Worm (Caenorhabditis elegans): Measurements from ENCODE around the gene R01H10.4.
"Not testable (repeated sequence)": the region's sequence is repeated elsewhere in the genome, so short reads cannot be mapped to it uniquely, and the experiment has no call there.

R01H10.4 gene

DNA sequence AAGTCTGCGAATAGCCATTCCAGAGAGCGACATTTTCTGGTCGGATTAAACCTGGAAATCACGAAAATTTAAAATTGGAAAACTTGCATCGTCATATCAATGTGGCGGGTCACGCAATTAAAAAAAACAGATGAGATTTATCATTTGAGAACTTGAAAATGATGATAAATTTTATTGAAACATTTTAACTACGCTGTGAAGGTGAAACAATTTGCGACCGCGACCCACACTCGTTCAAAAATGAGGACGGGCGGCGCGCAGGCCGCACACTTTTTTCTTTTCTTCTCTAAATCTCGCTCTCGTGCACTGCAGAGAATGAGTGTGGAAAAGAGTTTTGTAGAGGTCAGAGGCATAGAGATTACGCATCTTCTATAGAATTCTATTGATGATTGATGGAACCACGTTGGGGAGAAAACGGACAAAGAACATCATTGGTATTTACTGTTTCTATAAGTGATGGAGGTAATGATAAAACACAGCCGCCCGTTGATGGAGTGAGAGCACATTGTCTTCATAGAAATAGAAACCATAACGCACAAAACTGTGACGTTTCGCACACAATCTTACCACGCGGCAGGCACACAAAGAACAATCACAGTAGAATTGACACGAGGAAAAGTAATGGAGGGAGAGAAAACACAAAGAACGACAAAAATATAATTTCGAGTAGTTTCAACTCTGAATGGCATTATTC lies 37.9 kb upstream of the R01H10.4 start, which contains the start of gene cts-1:
Gene cts-1 (minus strand): TSS at position 51 of the 694 bp plus-strand sequence.
- TF ChIP-seq ref-2 (tag; optimal IDR thresholded peaks at IDR 0.05) (no peak), F13H6.1 (tag; optimal IDR thresholded peaks at IDR 0.05) (peak; percentile 21), unc-55 (GFP tag; optimal IDR thresholded peaks at IDR 0.05) (peak; percentile 10), hlh-30 (tag; optimal IDR thresholded peaks at IDR 0.05; ENCODE audit: insufficient read depth) (peak; percentile 3), nfya-1 (tag; optimal IDR thresholded peaks at IDR 0.05) (peak; percentile 60), unc-86 (tag; optimal IDR thresholded peaks at IDR 0.05) (no peak), rnt-1 (tag; optimal IDR thresholded peaks at IDR 0.05) (peak; percentile 56), dmd-4 (tag; optimal IDR thresholded peaks at IDR 0.05; ENCODE audit: borderline replicate concordance) (no peak), ceh-18 (tag; optimal IDR thresholded peaks at IDR 0.05) (peak; percentile 72), ceh-9 (tag; optimal IDR thresholded peaks at IDR 0.05) (no peak), tbx-2 (tag; optimal IDR thresholded peaks at IDR 0.05) (peak; percentile 74), pqm-1 (tag; optimal IDR thresholded peaks at IDR 0.05) (peak; percentile 50), dve-1 (tag; optimal IDR thresholded peaks at IDR 0.05) (peak; percentile 48), elt-2 (tag; optimal IDR thresholded peaks at IDR 0.05) (peak; percentile 49)

DNA sequence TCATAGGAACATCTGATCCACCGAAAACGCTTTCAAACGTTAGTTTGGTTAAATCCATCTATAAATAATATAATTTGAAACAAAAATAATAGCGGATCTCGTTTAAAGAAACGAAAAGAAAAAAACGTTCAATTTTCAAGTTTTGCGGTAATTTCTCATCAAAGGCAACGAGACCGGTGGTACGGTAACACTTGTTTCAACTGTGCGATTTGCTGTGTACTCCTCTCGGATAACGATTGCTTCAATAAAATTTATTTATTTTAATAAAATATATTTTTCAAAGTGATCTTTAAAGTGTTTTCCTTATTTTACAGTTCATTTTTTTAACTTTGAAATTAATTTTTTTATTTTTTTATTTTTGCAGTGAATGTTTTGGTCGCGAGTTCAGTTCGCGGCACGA lies 36.0 kb upstream of the R01H10.4 start, which contains the start of the genes rde-4 and cox-14:
Gene rde-4 (minus strand): TSS at position 60 of the 400 bp plus-strand sequence.
Gene cox-14 (plus strand): TSS at position 356 of the 400 bp plus-strand sequence.
- no peak for TF ChIP-seq fkh-10 (GFP tag; optimal IDR thresholded peaks at IDR 0.05)
- peak; percentile 31 for TF ChIP-seq ceh-31 (tag; optimal IDR thresholded peaks at IDR 0.05)
- no peak for TF ChIP-seq madf-2 (tag; optimal IDR thresholded peaks at IDR 0.05)
- TF ChIP-seq hlh-30 (tag; optimal IDR thresholded peaks at IDR 0.05; ENCODE audit: insufficient read depth): no peak
- no peak for TF ChIP-seq npax-4 (tag; optimal IDR thresholded peaks at IDR 0.05)
- TF ChIP-seq eyg-1 (tag; optimal IDR thresholded peaks at IDR 0.05): no peak
- no peak for TF ChIP-seq nhr-232 (tag; optimal IDR thresholded peaks at IDR 0.05)
- TF ChIP-seq unc-3 (GFP tag; conservative IDR thresholded peaks at IDR 0.05): no peak
- TF ChIP-seq unc-3 (tag; optimal IDR thresholded peaks at IDR 0.05): no peak
- peak; percentile 5 for TF ChIP-seq elt-2 (tag; optimal IDR thresholded peaks at IDR 0.05)
- TF ChIP-seq unc-42 (tag; optimal IDR thresholded peaks at IDR 0.05): peak; percentile 37
- TF ChIP-seq nfya-1 (tag; optimal IDR thresholded peaks at IDR 0.05): peak; percentile 77
- no peak for TF ChIP-seq fax-1 (tag; optimal IDR thresholded peaks at IDR 0.05)

DNA sequence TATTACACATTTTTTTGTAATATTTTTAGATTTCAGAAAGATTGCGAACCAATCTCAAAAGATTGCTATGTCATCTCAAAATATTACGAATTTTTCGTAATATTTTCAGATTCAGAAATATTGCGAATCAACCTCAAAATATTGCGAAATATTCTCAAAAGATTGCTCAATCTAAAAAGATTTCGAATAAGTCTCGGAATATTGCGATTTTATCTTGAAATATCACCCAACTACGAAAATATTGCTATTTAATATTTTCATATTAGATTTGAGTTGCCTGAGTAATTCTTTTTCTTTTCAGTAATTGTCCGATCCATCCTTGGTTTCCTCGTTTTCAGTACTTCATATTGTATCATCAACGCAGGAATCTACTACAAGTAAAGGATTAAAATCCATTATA lies 32.8 kb upstream of the R01H10.4 start, which contains the start of gene Y70G10A.4:
Gene Y70G10A.4 (plus strand): TSS at position 301 of the 400 bp plus-strand sequence.
- TF ChIP-seq ceh-19 (GFP tag; optimal IDR thresholded peaks at IDR 0.05); ceh-18 (tag; optimal IDR thresholded peaks at IDR 0.05); ceh-45 (GFP tag; IDR thresholded peaks at IDR 0.05): not testable (repeated sequence)

DNA sequence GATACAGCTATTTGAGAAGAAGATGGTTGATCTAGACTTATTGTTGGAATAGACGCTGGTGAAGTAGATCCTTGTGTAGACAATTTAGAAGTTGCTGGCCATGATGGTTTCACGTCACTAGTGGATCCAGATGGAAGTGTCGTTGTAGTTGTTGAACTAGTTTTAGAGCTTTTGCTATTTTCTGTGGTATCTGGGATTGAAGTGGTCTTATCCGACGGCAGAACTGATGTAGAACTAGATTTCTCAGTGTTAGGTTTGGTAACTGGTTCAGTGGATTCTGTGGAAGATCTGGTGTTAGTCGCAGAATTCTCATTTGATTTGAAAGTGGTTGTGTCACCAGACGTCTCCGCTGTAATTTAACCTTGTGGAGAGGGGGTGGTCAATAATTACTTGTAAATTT lies 23.0 kb upstream of the R01H10.4 start:
- no peak for TF ChIP-seq F13H6.1 (tag; optimal IDR thresholded peaks at IDR 0.05)
- no peak for TF ChIP-seq pqm-1 (tag; optimal IDR thresholded peaks at IDR 0.05)
- TF ChIP-seq nfya-1 (tag; optimal IDR thresholded peaks at IDR 0.05): no peak
- TF ChIP-seq unc-86 (tag; optimal IDR thresholded peaks at IDR 0.05): no peak
- TF ChIP-seq hlh-13 (GFP tag; optimal IDR thresholded peaks at IDR 0.05): no peak
- TF ChIP-seq tbx-7 (tag; optimal IDR thresholded peaks at IDR 0.05): no peak
- no peak for TF ChIP-seq pag-3 (tag; optimal IDR thresholded peaks at IDR 0.05; ENCODE audit: borderline replicate concordance)

DNA sequence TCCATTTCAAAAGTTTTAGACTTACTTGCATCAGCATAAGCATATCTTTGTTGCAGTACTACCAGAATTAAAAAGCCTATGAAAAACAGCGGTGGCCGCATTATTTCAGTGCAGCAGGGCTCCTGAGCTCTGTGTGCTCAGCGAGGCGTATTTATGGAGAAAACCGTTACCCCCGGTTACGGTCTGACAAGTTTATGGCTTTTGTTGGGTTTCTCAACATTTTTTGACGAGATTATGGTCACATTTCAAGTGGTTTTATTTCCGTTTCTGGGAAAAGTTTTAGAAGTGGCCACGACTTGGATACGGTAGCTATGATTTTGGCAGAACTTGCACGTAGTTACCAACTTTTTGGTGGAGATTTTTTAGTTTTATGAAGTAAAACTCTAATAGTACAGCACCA lies 20.6 kb upstream of the R01H10.4 start, which contains the start of gene paml-1:
Gene paml-1 (minus strand): TSS at position 101 of the 400 bp plus-strand sequence.
- TF ChIP-seq fkh-6 (tag; optimal IDR thresholded peaks at IDR 0.05): no peak
- TF ChIP-seq fkh-10 (GFP tag; optimal IDR thresholded peaks at IDR 0.05): no peak
- no peak for TF ChIP-seq pax-1 (tag; optimal IDR thresholded peaks at IDR 0.05)
- no peak for TF ChIP-seq ceh-6 (GFP tag; optimal IDR thresholded peaks at IDR 0.05)
- no peak for TF ChIP-seq C08G9.2 (tag; optimal IDR thresholded peaks at IDR 0.05)
- TF ChIP-seq ceh-19 (GFP tag; optimal IDR thresholded peaks at IDR 0.05): no peak
- no peak for TF ChIP-seq ttx-3 (tag; optimal IDR thresholded peaks at IDR 0.05)
- no peak for TF ChIP-seq ahr-1 (tag; optimal IDR thresholded peaks at IDR 0.05)
- TF ChIP-seq ceh-24 (tag; optimal IDR thresholded peaks at IDR 0.05): no peak
- TF ChIP-seq ceh-31 (tag; optimal IDR thresholded peaks at IDR 0.05): no peak
- no peak for TF ChIP-seq ceh-45 (GFP tag; IDR thresholded peaks at IDR 0.05)
- no peak for TF ChIP-seq ceh-18 (tag; optimal IDR thresholded peaks at IDR 0.05)
- no peak for TF ChIP-seq K02D7.2 (tag; optimal IDR thresholded peaks at IDR 0.05)
- no peak for TF ChIP-seq unc-86 (tag; optimal IDR thresholded peaks at IDR 0.05)
